Worm (Caenorhabditis elegans) whole organism, early embryonic: ENCODE results near the gene btb-20.

Experiments
- B0310.2 ChIP-seq: sonication (generic microtip); optimal IDR thresholded peaks from 2 replicates; lab custom pipeline; 2016; ENCODE audit warnings: mild to moderate bottlenecking, missing genetic modification characterization, missing compliant biosample characterization
- F13C5.2 ChIP-seq: sonication (generic microtip); optimal IDR thresholded peaks from 2 replicates; lab custom pipeline; 2017; ENCODE audit warnings: mild to moderate bottlenecking, missing genetic modification characterization, inconsistent platforms, missing compliant biosample characterization
- ama-1 ChIP-seq: fragments of 150-350 bp; optimal IDR thresholded peaks from 2 replicates; lab custom pipeline; 2014
- ceh-13 ChIP-seq: fragments of 200-800 bp; sonication (Bioruptor generic); optimal IDR thresholded peaks from 2 replicates; lab custom pipeline; 2018; ENCODE audit warnings: mild to moderate bottlenecking, missing genetic modification characterization, missing compliant biosample characterization
- ceh-36 ChIP-seq: sonication (generic microtip); optimal IDR thresholded peaks from 2 replicates; lab custom pipeline; 2016; ENCODE audit warnings: missing genetic modification characterization, inconsistent platforms, missing compliant biosample characterization
- ets-7 ChIP-seq: sonication (generic microtip); optimal IDR thresholded peaks from 2 replicates; lab custom pipeline; 2016; ENCODE audit warnings: missing genotype, missing genetic modification characterization, missing compliant biosample characterization
- flt-1 ChIP-seq: fragments of 200-800 bp; sonication (Bioruptor generic); IDR thresholded peaks from 2 replicates; pipeline ENCODE4 v1.3.6; 2022; ENCODE audit warnings: missing genetic modification characterization, missing compliant biosample characterization
- hmbx-1 ChIP-seq: sonication (generic microtip); optimal IDR thresholded peaks from 2 replicates; lab custom pipeline; 2016; ENCODE audit warnings: mild to moderate bottlenecking, missing genetic modification characterization, missing compliant biosample characterization
- hmg-4 ChIP-seq: fragments of 200-800 bp; sonication (Bioruptor generic); optimal IDR thresholded peaks from 2 replicates; lab custom pipeline; 2018; ENCODE audit warnings: mild to moderate bottlenecking, missing genetic modification characterization, missing compliant biosample characterization
- hnd-1 ChIP-seq: sonication (generic microtip); optimal IDR thresholded peaks from 2 replicates; lab custom pipeline; 2016; ENCODE audit warnings: missing genetic modification characterization, missing compliant biosample characterization
- pes-1 ChIP-seq: fragments of 200-800 bp; sonication (Bioruptor generic); IDR thresholded peaks from 2 replicates; pipeline ENCODE4 v1.3.6; 2022; ENCODE audit warnings: missing genetic modification reagents, missing genetic modification characterization, missing compliant biosample characterization
- scrt-1 ChIP-seq: fragments of 200-800 bp; sonication (Bioruptor generic); IDR thresholded peaks from 2 replicates; pipeline ENCODE4 v1.3.6; 2022; ENCODE audit warnings: missing genetic modification characterization, missing compliant biosample characterization
- sea-1 ChIP-seq: fragments of 200-800 bp; sonication (Bioruptor generic); conservative IDR thresholded peaks from 2 replicates; pipeline ENCODE4 v1.3.6; 2022; ENCODE audit warnings: missing genetic modification characterization, missing compliant biosample characterization
- tbx-37 ChIP-seq: fragments of 200-800 bp; sonication (Bioruptor generic); conservative IDR thresholded peaks from 2 replicates; pipeline ENCODE4 v1.3.6; 2022; ENCODE audit warnings: missing genetic modification reagents, missing genetic modification characterization, missing compliant biosample characterization
- tra-4 ChIP-seq: sonication (generic microtip); optimal IDR thresholded peaks from 2 replicates; lab custom pipeline; 2017; ENCODE audit warnings: missing genetic modification characterization, missing compliant biosample characterization

The btb-20 gene

DNA sequence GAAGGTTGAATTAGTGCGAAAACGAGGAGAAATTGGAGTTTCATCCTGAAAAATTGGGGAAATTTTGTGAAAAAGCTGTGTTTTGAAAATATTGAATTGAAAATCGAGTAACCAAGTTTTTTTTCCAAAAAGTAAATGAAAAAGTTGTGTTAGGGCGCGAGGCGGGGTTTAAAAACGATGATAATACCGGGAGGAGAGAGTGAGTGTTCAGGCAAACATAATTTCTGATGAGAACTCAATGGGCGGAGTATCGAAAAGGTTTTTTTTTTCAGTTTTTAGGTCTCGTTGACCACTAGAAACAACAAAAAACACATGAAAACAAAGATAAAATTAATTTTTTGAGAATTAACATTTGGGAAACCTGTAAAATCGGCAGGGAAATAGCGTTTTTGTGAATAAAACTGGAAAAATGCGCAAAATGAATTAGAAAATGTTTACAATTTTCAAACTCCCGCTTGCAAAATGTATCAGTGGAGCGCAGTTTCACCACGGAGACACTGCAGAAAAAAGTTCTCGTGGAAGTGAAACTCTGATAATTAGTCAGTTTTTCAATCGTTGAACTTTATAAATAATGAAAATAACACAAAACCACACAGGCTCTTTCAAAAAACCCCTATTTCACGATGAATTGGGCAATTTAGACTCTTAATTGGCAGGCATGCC lies 43.6 kb downstream of the btb-20 start, which contains the start of gene C13B4.1:
C13B4.1 (minus strand) TSS at position 51 of the 663 bp plus-strand sequence.
- TF ChIP-seq hmbx-1 (tag; lab: Kevin White, UChicago) = no peak
- TF ChIP-seq ets-7 (tag; lab: Kevin White, UChicago) = no peak
- TF ChIP-seq hmg-4 (GFP tag; lab: Kevin White, UChicago) = no peak
- TF ChIP-seq flt-1 (GFP tag; lab: Robert Waterston, UW) = no peak
- no peak for TF ChIP-seq hnd-1 (tag; lab: Kevin White, UChicago)
- no peak for TF ChIP-seq ama-1 (lab: Kevin White, UChicago)
- TF ChIP-seq F13C5.2 (tag; lab: Kevin White, UChicago) = no peak
- no peak for TF ChIP-seq ceh-13
- TF ChIP-seq tbx-37 = no peak

DNA sequence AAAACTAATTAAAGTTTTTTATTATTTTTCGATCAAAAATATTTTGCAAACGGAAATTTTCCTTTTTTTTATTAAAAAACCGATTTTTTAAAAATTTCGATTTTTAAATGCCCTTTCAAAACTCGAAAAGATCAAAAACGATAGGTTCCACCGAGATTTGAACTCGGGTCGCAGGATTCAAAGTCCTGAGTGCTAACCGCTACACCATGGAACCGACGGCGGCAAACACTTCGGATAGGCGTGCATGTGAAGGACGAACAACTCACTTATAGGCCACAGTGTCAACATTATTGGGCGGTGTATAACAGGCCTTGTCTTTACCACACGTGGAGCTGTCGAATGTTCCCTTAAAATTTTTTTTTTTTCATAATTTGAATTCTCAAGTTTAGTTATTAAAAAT lies 48.6 kb downstream of the btb-20 start:
- TF ChIP-seq ets-7 (tag; lab: Kevin White, UChicago) (no peak), tbx-37 (0 out of 2 replicates have a peak, but pooled peaks have one; percentile 25), ceh-36 (tag; lab: Kevin White, UChicago) (peak; percentile 25), hnd-1 (tag; lab: Kevin White, UChicago) (no peak), sea-1 (GFP tag; lab: Robert Waterston, UW) (0 out of 2 replicates have a peak, but pooled peaks have one; percentile 60), hmg-4 (GFP tag; lab: Kevin White, UChicago) (peak; percentile 0), scrt-1 (GFP tag; lab: Robert Waterston, UW) (peak; percentile 56), tra-4 (tag; lab: Kevin White, UChicago) (no peak), pes-1 (GFP tag; lab: Robert Waterston, UW) (peak; percentile 73), B0310.2 (tag; lab: Kevin White, UChicago) (no peak), flt-1 (GFP tag; lab: Robert Waterston, UW) (peak; percentile 70)
